Worm (Caenorhabditis elegans) whole organism, young adult: ENCODE measurements around the gene hsp-3.
A peak's percentile ranks its signal among the peaks of the same experiment; 100 is the strongest.

Experiments
- B0019.2 ChIP-seq: fragments of 200-800 bp; sonication (Bioruptor generic); conservative IDR thresholded peaks from 2 replicates; pipeline ENCODE4 v1.3.6; 2022; ENCODE audit warnings: missing genetic modification reagents, missing genetic modification characterization, missing compliant biosample characterization
- C17E4.6 ChIP-seq: fragments of 200-800 bp; sonication (Bioruptor generic); IDR thresholded peaks from 2 replicates; pipeline ENCODE4 v1.3.6; 2022; ENCODE audit warnings: missing genetic modification reagents, missing genetic modification characterization, missing compliant biosample characterization
- ets-4 ChIP-seq: fragments of 200-800 bp; sonication (Bioruptor generic); optimal IDR thresholded peaks from 2 replicates; lab custom pipeline; 2018; ENCODE audit warnings: mild to moderate bottlenecking, missing genetic modification characterization, missing compliant biosample characterization
- unc-130 ChIP-seq: sonication (generic microtip); optimal IDR thresholded peaks from 2 replicates; lab custom pipeline; 2016; ENCODE audit warnings: missing genetic modification reagents, missing genetic modification characterization, missing compliant biosample characterization

DNA sequence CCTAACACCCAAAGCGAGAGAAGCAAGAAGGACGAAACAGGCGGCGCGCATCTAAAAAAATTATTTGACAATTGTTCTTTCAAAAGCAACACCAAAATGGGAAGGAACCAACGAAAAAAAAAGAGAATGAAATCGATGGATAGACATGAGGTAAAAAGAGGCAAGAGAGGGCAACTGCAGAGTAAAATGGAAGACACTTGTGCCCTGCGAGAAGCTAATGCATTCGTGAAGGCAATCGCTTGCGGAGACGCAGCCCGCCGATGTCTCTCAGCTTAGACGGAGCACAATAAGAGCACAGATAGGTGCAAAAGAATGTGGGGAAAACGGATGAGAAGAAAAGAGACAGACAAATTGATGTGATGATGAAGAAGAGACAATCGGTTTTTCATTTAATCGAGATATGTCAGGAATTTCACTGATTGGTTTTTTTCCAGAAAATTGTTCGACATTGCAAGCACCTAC is 36.3 kb upstream of the hsp-3 start, which contains the start of gene C15H9.9:
- no peak for TF ChIP-seq ets-4 (GFP tag; lab: Kevin White, UChicago)
- TF ChIP-seq B0019.2 (GFP tag; lab: Robert Waterston, UW): no peak
- no peak for TF ChIP-seq unc-130 (GFP tag; lab: Kevin White, UChicago)
- TF ChIP-seq C17E4.6 (GFP tag; lab: Robert Waterston, UW): 0 out of 2 replicates have a peak, but pooled peaks have one; percentile 22
